Worm (Caenorhabditis elegans) whole organism, L4/young adult: ENCODE measurements around the gene C03H5.3.

Experiments
- W03F9.2 ChIP-seq: fragments of 150-350 bp; optimal IDR thresholded peaks from 2 replicates; lab custom pipeline; 2014; ENCODE audit warnings: missing biosample characterization, missing genetic modification characterization
- dao-5 ChIP-seq: sonication (generic microtip); optimal IDR thresholded peaks from 2 replicates; lab custom pipeline; 2016; ENCODE audit warnings: missing genotype, missing genetic modification characterization, moderate library complexity, missing compliant biosample characterization
- him-1 ChIP-seq: sonication (generic microtip); optimal IDR thresholded peaks from 2 replicates; lab custom pipeline; 2016; ENCODE audit warnings: missing genotype, missing genetic modification reagents, missing genetic modification characterization, missing compliant biosample characterization

Gene C03H5.3

ce11 chrII:378351-378750, 7.5 kb upstream of the C03H5.3 start, which contains the start of gene C03H5.9:
TSS of gene C03H5.9 (plus strand) at chrII:378651.
- TF ChIP-seq W03F9.2 (tag; lab: Kevin White, UChicago) (no peak), dao-5 (no peak), him-1 (tag; lab: Kevin White, UChicago) (no peak)

- no peak for TF ChIP-seq W03F9.2 (tag; lab: Kevin White, UChicago)
- no peak for TF ChIP-seq dao-5
- no peak for TF ChIP-seq him-1 (tag; lab: Kevin White, UChicago)
These were observed 6.0 kb upstream of the C03H5.3 start, which contains the start of gene C03H5.7 for ce11 chrII:379935-380334. TSS of gene C03H5.7 (plus strand) at chrII:380235.

- no peak for TF ChIP-seq him-1 (tag; lab: Kevin White, UChicago)
- no peak for TF ChIP-seq dao-5
- no peak for TF ChIP-seq W03F9.2 (tag; lab: Kevin White, UChicago)
These were observed 630 bp upstream of the C03H5.3 start, which contains the start of gene C03H5.5 for ce11 chrII:385258-385657. TSS of gene C03H5.5 (minus strand) at chrII:385358.

ce11 chrII:387844-388355, 2.0 kb downstream of the C03H5.3 start:
- TF ChIP-seq W03F9.2 (tag; lab: Kevin White, UChicago) (no peak), dao-5 (no peak), him-1 (tag; lab: Kevin White, UChicago) (no peak)

- TF ChIP-seq W03F9.2 (tag; lab: Kevin White, UChicago), result no peak
- no peak for TF ChIP-seq him-1 (tag; lab: Kevin White, UChicago)
- no peak for TF ChIP-seq dao-5
These were observed 2.6 kb downstream of the C03H5.3 start, which contains the start of gene nstp-4 for ce11 chrII:388533-388932. TSS of gene nstp-4 (plus strand) at chrII:388833.

- TF ChIP-seq him-1 (tag; lab: Kevin White, UChicago) (no peak), dao-5 (no peak), W03F9.2 (tag; lab: Kevin White, UChicago) (no peak)
These were observed 13.4 kb downstream of the C03H5.3 start, which contains the start of gene C03H5.6 for ce11 chrII:399321-399720. TSS of gene C03H5.6 (minus strand) at chrII:399421.

ce11 chrII:400167-400566, 14.3 kb downstream of the C03H5.3 start:
- TF ChIP-seq him-1 (tag; lab: Kevin White, UChicago) (no peak), dao-5 (no peak), W03F9.2 (tag; lab: Kevin White, UChicago) (no peak)

- TF ChIP-seq him-1 (tag; lab: Kevin White, UChicago) (peak; percentile 27), W03F9.2 (tag; lab: Kevin White, UChicago) (no peak)
These were observed 15.3 kb downstream of the C03H5.3 start for ce11 chrII:401211-401610.

- TF ChIP-seq him-1 (tag; lab: Kevin White, UChicago) (no peak), dao-5 (no peak), W03F9.2 (tag; lab: Kevin White, UChicago) (no peak)
These were observed 16.5 kb downstream of the C03H5.3 start, which contains the start of gene clec-10 for ce11 chrII:402435-402834. TSS of gene clec-10 (plus strand) at chrII:402678.

ce11 chrII:410832-411231, 24.9 kb downstream of the C03H5.3 start, which contains the start of the genes dnsn-1 and C24H12.4:
TSS of gene dnsn-1 (minus strand) at chrII:410932.
TSS of gene C24H12.4 (plus strand) at chrII:411222.
- no peak for TF ChIP-seq dao-5
- TF ChIP-seq W03F9.2 (tag; lab: Kevin White, UChicago), result peak; percentile 92
- peak; percentile 62 for TF ChIP-seq him-1 (tag; lab: Kevin White, UChicago)

- TF ChIP-seq dao-5 (no peak), him-1 (tag; lab: Kevin White, UChicago) (no peak), W03F9.2 (tag; lab: Kevin White, UChicago) (no peak)
These were observed 32.9 kb downstream of the C03H5.3 start, which contains the start of gene C24H12.6 for ce11 chrII:418782-419181. TSS of gene C24H12.6 (minus strand) at chrII:418882.

- no peak for TF ChIP-seq W03F9.2 (tag; lab: Kevin White, UChicago)
- no peak for TF ChIP-seq dao-5
- no peak for TF ChIP-seq him-1 (tag; lab: Kevin White, UChicago)
These were observed 37.2 kb downstream of the C03H5.3 start, which contains the start of gene C24H12.8 for ce11 chrII:423086-423485. TSS of gene C24H12.8 (minus strand) at chrII:423186.

ce11 chrII:437279-437678, 51.4 kb downstream of the C03H5.3 start:
- TF ChIP-seq W03F9.2 (tag; lab: Kevin White, UChicago) (no peak), him-1 (tag; lab: Kevin White, UChicago) (no peak), dao-5 (no peak)
